Worm (Caenorhabditis elegans) whole organism, young adult: Measurements from ENCODE around the gene T07D3.4.

Experiments
- T07F8.4 ChIP-seq: sonication (generic microtip); optimal IDR thresholded peaks from 2 replicates; lab custom pipeline; 2016; ENCODE audit warnings: mild to moderate bottlenecking, missing genetic modification characterization, moderate library complexity, missing compliant biosample characterization
- ZK185.1 ChIP-seq: sonication (generic microtip); optimal IDR thresholded peaks from 2 replicates; lab custom pipeline; 2016; ENCODE audit warnings: mild to moderate bottlenecking, missing genetic modification characterization, missing compliant biosample characterization; ENCODE audit not compliant: poor library complexity, severe bottlenecking
- ama-1 ChIP-seq, 3 experiments: fragments of 150-350 bp in 1 of 3; sonication (generic microtip) in 2 of 3; optimal IDR thresholded peaks; 2 replicates each; lab custom pipeline; 2014 to 2018; ENCODE audit warnings: missing biosample characterization in 2 of 3, missing genetic modification characterization in 2 of 3, missing genetic modification reagents in 2 of 3
- attf-5 ChIP-seq: fragments of 200-800 bp; sonication (Bioruptor generic); optimal IDR thresholded peaks from 2 replicates; lab custom pipeline; 2018; ENCODE audit warnings: mild to moderate bottlenecking, missing genetic modification characterization, missing compliant biosample characterization
- egl-44 ChIP-seq: fragments of 200-800 bp; sonication (Bioruptor generic); IDR thresholded peaks from 2 replicates; pipeline ENCODE4 v1.3.6; 2022; ENCODE audit warnings: missing genetic modification reagents, missing genetic modification characterization, missing compliant biosample characterization
- hrde-1 ChIP-seq: sonication (generic microtip); optimal IDR thresholded peaks from 2 replicates; lab custom pipeline; 2016; ENCODE audit warnings: missing genetic modification characterization, mild to moderate bottlenecking, missing compliant biosample characterization, moderate library complexity, missing genotype, missing genetic modification reagents, borderline replicate concordance
- mcd-1 ChIP-seq: fragments of 200-800 bp; sonication (Bioruptor generic); IDR thresholded peaks from 2 replicates; pipeline ENCODE4 v1.3.6; 2022; ENCODE audit warnings: missing genetic modification reagents, missing genetic modification characterization, missing compliant biosample characterization
- snpc-4 ChIP-seq, 5 experiments: fragments of 150-350 bp in 1 of 5; sonication (generic microtip) in 4 of 5; optimal IDR thresholded peaks; 2 replicates each; lab custom pipeline; 2014 to 2018; ENCODE audit warnings: missing genetic modification characterization in 5 of 5, missing biosample characterization in 3 of 5, antibody characterized with exemption in 2 of 5, mild to moderate bottlenecking in 2 of 5, missing compliant biosample characterization in 2 of 5, missing genotype in 2 of 5, moderate library complexity in 2 of 5, missing genetic modification reagents in 1 of 5

- TF ChIP-seq T07F8.4 (tag; lab: Kevin White, UChicago), result no peak
- TF ChIP-seq snpc-4 (GFP tag; optimal IDR thresholded peaks at IDR 0.05; lab: Kevin White, UChicago), result no peak
- no peak for TF ChIP-seq snpc-4 (tag; optimal IDR thresholded peaks at IDR 0.05; lab: Kevin White, UChicago)
- TF ChIP-seq mcd-1 (GFP tag; lab: Robert Waterston, UW), result no peak
- TF ChIP-seq ama-1 (optimal IDR thresholded peaks at IDR 0.05; lab: Kevin White, UChicago), result no peak
- TF ChIP-seq ama-1 (GFP tag; optimal IDR thresholded peaks at IDR 0.05; lab: Kevin White, UChicago), result no peak
- no peak for TF ChIP-seq ZK185.1 (tag; lab: Kevin White, UChicago)
- TF ChIP-seq attf-5 (GFP tag; lab: Kevin White, UChicago), result no peak
- TF ChIP-seq egl-44, result no peak
- no peak for TF ChIP-seq hrde-1 (tag; lab: Kevin White, UChicago)
Measured at ce11 chrII:938549-938948, 50.4 kb downstream of the T07D3.4 start, which contains the start of gene R07C3.3.
